Comparison of ENCODE assay signal across 5 worm cellular contexts in the genomic region with DNA sequence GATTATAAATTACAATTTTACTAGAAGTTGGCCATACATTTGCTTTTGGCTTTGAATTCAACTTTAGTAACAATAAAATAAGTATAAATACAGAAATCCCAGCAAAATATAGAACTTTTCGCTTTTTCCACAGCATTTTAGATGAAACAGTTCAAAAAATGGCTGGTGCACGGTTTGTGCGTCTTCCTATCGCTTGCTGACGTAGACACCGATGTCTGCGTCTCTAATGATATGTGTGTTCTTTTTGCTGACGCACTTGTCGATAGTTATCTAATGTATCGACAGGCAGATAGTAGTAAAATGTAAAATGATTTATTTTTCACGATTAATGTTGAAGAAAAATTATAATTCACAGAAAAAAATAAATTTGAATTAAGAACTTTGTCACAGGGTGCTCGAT.
A peak's percentile ranks its signal among the peaks of the same experiment; 100 is the strongest.
TF ChIP-seq lines count a peak whose summit lies in the region.

A gene (minus strand): TSS at position 203 of the 400 bp plus-strand sequence.

TF ChIP-seq in whole organism, L1 larva, 84 proteins besides CTCF, POLR2A, EP300 and RAD21 (continues in another document):
- peak; percentile 95 for TF ChIP-seq dsc-1 (tag; optimal IDR thresholded peaks at IDR 0.05; lab: Kevin White, UChicago)
- peak; percentile 81 for TF ChIP-seq lir-3 (tag; optimal IDR thresholded peaks at IDR 0.05; lab: Kevin White, UChicago; ENCODE audit: poor library complexity)
- TF ChIP-seq swsn-7 (tag; optimal IDR thresholded peaks at IDR 0.05; lab: Kevin White, UChicago): peak; percentile 94
- peak; percentile 83 for TF ChIP-seq sox-4 (tag; optimal IDR thresholded peaks at IDR 0.05; lab: Kevin White, UChicago)
- TF ChIP-seq egl-27 (tag; optimal IDR thresholded peaks at IDR 0.05; lab: Kevin White, UChicago): no peak
- TF ChIP-seq nhr-11 (tag; optimal IDR thresholded peaks at IDR 0.05; lab: Kevin White, UChicago): peak; percentile 89
- peak; percentile 24 for TF ChIP-seq nhr-237 (tag; optimal IDR thresholded peaks at IDR 0.05; lab: Kevin White, UChicago)
- no peak for TF ChIP-seq tlp-1 (tag; optimal IDR thresholded peaks at IDR 0.05; lab: Kevin White, UChicago)
- TF ChIP-seq xbp-1 (tag; optimal IDR thresholded peaks at IDR 0.05; lab: Kevin White, UChicago): peak; percentile 93
- TF ChIP-seq tbx-2 (tag; optimal IDR thresholded peaks at IDR 0.05; lab: Kevin White, UChicago): peak; percentile 97
- TF ChIP-seq elt-2 (tag; optimal IDR thresholded peaks at IDR 0.05; lab: Kevin White, UChicago): peak; percentile 90
- TF ChIP-seq sup-37 (GFP tag; optimal IDR thresholded peaks at IDR 0.05; lab: Kevin White, UChicago): peak; percentile 86
- no peak for TF ChIP-seq lin-15B (tag; optimal IDR thresholded peaks at IDR 0.05; lab: Kevin White, UChicago)
- TF ChIP-seq pag-3 (tag; optimal IDR thresholded peaks at IDR 0.05; lab: Kevin White, UChicago; ENCODE audit: borderline replicate concordance, insufficient read depth): peak; percentile 39
- TF ChIP-seq pqm-1 (tag; optimal IDR thresholded peaks at IDR 0.05; lab: Kevin White, UChicago): no peak
- TF ChIP-seq elt-3 (tag; optimal IDR thresholded peaks at IDR 0.05; lab: Kevin White, UChicago): peak in 3 of 6 experiments; percentile 38 to 84 (median 84)

TF ChIP-seq in whole organism, L3 larva, 47 proteins besides CTCF, POLR2A, EP300 and RAD21 (continues in another document):
- TF ChIP-seq ceh-16 (tag; optimal IDR thresholded peaks at IDR 0.05; lab: Kevin White, UChicago) (no peak), hmg-11 (tag; optimal IDR thresholded peaks at IDR 0.05; lab: Kevin White, UChicago) (peak; percentile 84), nhr-77 (tag; optimal IDR thresholded peaks at IDR 0.05; lab: Kevin White, UChicago) (peak; percentile 55), fkh-10 (GFP tag; optimal IDR thresholded peaks at IDR 0.05; lab: Kevin White, UChicago) (no peak), nhr-237 (tag; optimal IDR thresholded peaks at IDR 0.05; lab: Kevin White, UChicago) (no peak), aly-2 (tag; optimal IDR thresholded peaks at IDR 0.05; lab: Kevin White, UChicago) (no peak), nhr-67 (tag; optimal IDR thresholded peaks at IDR 0.05; lab: Kevin White, UChicago) (no peak), daf-12 (tag; optimal IDR thresholded peaks at IDR 0.05; lab: Kevin White, UChicago) (no peak), unc-62 (GFP tag; optimal IDR thresholded peaks at IDR 0.05; lab: Kevin White, UChicago) (no peak), egl-27 (tag; optimal IDR thresholded peaks at IDR 0.05; lab: Kevin White, UChicago) (no peak), egl-5 (tag; optimal IDR thresholded peaks at IDR 0.05; lab: Kevin White, UChicago) (peak; percentile 53), elt-1 (tag; optimal IDR thresholded peaks at IDR 0.05; lab: Kevin White, UChicago) (peak; percentile 6), ZK546.5 (tag; optimal IDR thresholded peaks at IDR 0.05; lab: Kevin White, UChicago) (no peak), sea-2 (GFP tag; optimal IDR thresholded peaks at IDR 0.05; lab: Kevin White, UChicago) (no peak), lin-39 (tag; optimal IDR thresholded peaks at IDR 0.05; lab: Kevin White, UChicago) (peak; percentile 34), nhr-76 (tag; optimal IDR thresholded peaks at IDR 0.05; lab: Kevin White, UChicago) (no peak), ztf-4 (tag; optimal IDR thresholded peaks at IDR 0.05; lab: Kevin White, UChicago) (peak; percentile 7), unc-39 (tag; optimal IDR thresholded peaks at IDR 0.05; lab: Kevin White, UChicago) (no peak), nhr-12 (tag; optimal IDR thresholded peaks at IDR 0.05; lab: Kevin White, UChicago) (no peak)

TF ChIP-seq in whole organism, early embryonic, 17 proteins besides CTCF, POLR2A, EP300 and RAD21:
- TF ChIP-seq B0310.2 (tag; optimal IDR thresholded peaks at IDR 0.05; lab: Kevin White, UChicago): no peak
- TF ChIP-seq ceh-13 (GFP tag; optimal IDR thresholded peaks at IDR 0.05; lab: Kevin White, UChicago): no peak
- TF ChIP-seq hmg-4 (GFP tag; optimal IDR thresholded peaks at IDR 0.05; lab: Kevin White, UChicago): no peak
- no peak for TF ChIP-seq ama-1 (optimal IDR thresholded peaks at IDR 0.05; lab: Kevin White, UChicago)
- TF ChIP-seq F13C5.2 (tag; optimal IDR thresholded peaks at IDR 0.05; lab: Kevin White, UChicago): peak; percentile 60
- no peak for TF ChIP-seq aly-1 (tag; optimal IDR thresholded peaks at IDR 0.05; lab: Kevin White, UChicago)
- peak; percentile 18 for TF ChIP-seq ets-7 (tag; optimal IDR thresholded peaks at IDR 0.05; lab: Kevin White, UChicago)
- TF ChIP-seq hnd-1 (tag; optimal IDR thresholded peaks at IDR 0.05; lab: Kevin White, UChicago): no peak
- 0 out of 2 replicates have a peak, but pooled peaks have one; percentile 20 for TF ChIP-seq pes-1 (GFP tag; IDR thresholded peaks at IDR 0.05; lab: Robert Waterston, UW)
- no peak for TF ChIP-seq scrt-1 (GFP tag; IDR thresholded peaks at IDR 0.05; lab: Robert Waterston, UW)
- no peak for TF ChIP-seq tbx-37 (GFP tag; conservative IDR thresholded peaks at IDR 0.05; lab: Robert Waterston, UW)
- TF ChIP-seq flt-1 (GFP tag; IDR thresholded peaks at IDR 0.05; lab: Robert Waterston, UW): no peak

TF ChIP-seq in whole organism, midembryonic, 9 proteins besides CTCF, POLR2A, EP300 and RAD21:
- peak; percentile 52; the same call in 1 of the 2 replicates for TF ChIP-seq ztf-23 (GFP tag; IDR thresholded peaks at IDR 0.05; lab: Robert Waterston, UW)
- peak; percentile 75 for TF ChIP-seq cog-1 (tag; optimal IDR thresholded peaks at IDR 0.05; lab: Kevin White, UChicago)
- peak; percentile 67 for TF ChIP-seq flt-1 (GFP tag; IDR thresholded peaks at IDR 0.05; lab: Robert Waterston, UW)
- no peak for TF ChIP-seq med-1 (GFP tag; optimal IDR thresholded peaks at IDR 0.05; lab: Kevin White, UChicago; ENCODE audit: insufficient read depth)

TF ChIP-seq in whole organism, young adult, 124 proteins besides CTCF, POLR2A, EP300 and RAD21 (continues in another document):
- TF ChIP-seq F22D6.2 (tag; optimal IDR thresholded peaks at IDR 0.05; lab: Kevin White, UChicago): peak; percentile 37
- TF ChIP-seq Y56A3A.18 (GFP tag; IDR thresholded peaks at IDR 0.05; lab: Robert Waterston, UW): peak; percentile 82
- TF ChIP-seq ceh-79 (tag; optimal IDR thresholded peaks at IDR 0.05; lab: Kevin White, UChicago): no peak
- no peak for TF ChIP-seq snpc-4 (GFP tag; optimal IDR thresholded peaks at IDR 0.05; lab: Kevin White, UChicago)
- peak in 2 of 4 experiments; percentile 44 to 57 for TF ChIP-seq snpc-4 (tag; optimal IDR thresholded peaks at IDR 0.05; lab: Kevin White, UChicago)
- no peak for TF ChIP-seq B0261.1 (tag; optimal IDR thresholded peaks at IDR 0.05; lab: Kevin White, UChicago)
- TF ChIP-seq madf-8 (GFP tag; conservative IDR thresholded peaks at IDR 0.05; lab: Robert Waterston, UW): no peak
- no peak for TF ChIP-seq nfya-1 (tag; optimal IDR thresholded peaks at IDR 0.05; lab: Kevin White, UChicago; ENCODE audit: borderline replicate concordance, insufficient read depth)
- TF ChIP-seq rec-8 (tag; optimal IDR thresholded peaks at IDR 0.05; lab: Kevin White, UChicago): no peak
- TF ChIP-seq unc-130 (GFP tag; optimal IDR thresholded peaks at IDR 0.05; lab: Kevin White, UChicago): no peak
- TF ChIP-seq dpl-1 (GFP tag; optimal IDR thresholded peaks at IDR 0.05; lab: Kevin White, UChicago): no peak
- TF ChIP-seq B0336.3 (GFP tag; IDR thresholded peaks at IDR 0.05; lab: Robert Waterston, UW): peak; percentile 76
- TF ChIP-seq nhr-27 (tag; optimal IDR thresholded peaks at IDR 0.05; lab: Kevin White, UChicago): no peak
- TF ChIP-seq F23B12.7 (tag; optimal IDR thresholded peaks at IDR 0.05; lab: Kevin White, UChicago; ENCODE audit: insufficient read depth): no peak
- TF ChIP-seq F57C9.4 (tag; optimal IDR thresholded peaks at IDR 0.05; lab: Kevin White, UChicago): no peak
- TF ChIP-seq Y67H2A.10 (GFP tag; conservative IDR thresholded peaks at IDR 0.05; lab: Robert Waterston, UW): no peak
- TF ChIP-seq egl-44 (GFP tag; IDR thresholded peaks at IDR 0.05; lab: Robert Waterston, UW): no peak
- no peak for TF ChIP-seq nhr-179 (tag; optimal IDR thresholded peaks at IDR 0.05; lab: Kevin White, UChicago)
- TF ChIP-seq fkh-3 (tag; optimal IDR thresholded peaks at IDR 0.05; lab: Kevin White, UChicago): no peak
- TF ChIP-seq egrh-3 (GFP tag; IDR thresholded peaks at IDR 0.05; lab: Robert Waterston, UW): no peak
- TF ChIP-seq C17E4.6 (GFP tag; IDR thresholded peaks at IDR 0.05; lab: Robert Waterston, UW): no peak
- peak; percentile 61 for TF ChIP-seq pha-4 (tag; optimal IDR thresholded peaks at IDR 0.05; lab: Kevin White, UChicago)
- TF ChIP-seq tlf-1 (GFP tag; optimal IDR thresholded peaks at IDR 0.05; lab: Kevin White, UChicago): peak; percentile 39
- TF ChIP-seq lin-35 (GFP tag; optimal IDR thresholded peaks at IDR 0.05; lab: Kevin White, UChicago): peak in 1 of 3 experiments; percentile 68
- no peak for TF ChIP-seq ceh-100 (GFP tag; IDR thresholded peaks at IDR 0.05; lab: Robert Waterston, UW)
- no peak for TF ChIP-seq lsl-1 (GFP tag; optimal IDR thresholded peaks at IDR 0.05; lab: Kevin White, UChicago)
- no peak for TF ChIP-seq ztf-22 (GFP tag; optimal IDR thresholded peaks at IDR 0.05; lab: Kevin White, UChicago)
- TF ChIP-seq ceh-27 (GFP tag; optimal IDR thresholded peaks at IDR 0.05; lab: Kevin White, UChicago): no peak
- peak; percentile 62 for TF ChIP-seq nhr-80 (tag; optimal IDR thresholded peaks at IDR 0.05; lab: Kevin White, UChicago)
- peak; percentile 32 for TF ChIP-seq B0035.1 (tag; optimal IDR thresholded peaks at IDR 0.05; lab: Kevin White, UChicago)
- TF ChIP-seq him-1 (tag; optimal IDR thresholded peaks at IDR 0.05; lab: Kevin White, UChicago): no peak
- no peak for TF ChIP-seq ceh-58 (GFP tag; IDR thresholded peaks at IDR 0.05; lab: Robert Waterston, UW)
- peak; percentile 20 for TF ChIP-seq chd-7 (tag; optimal IDR thresholded peaks at IDR 0.05; lab: Kevin White, UChicago)
- TF ChIP-seq T26A5.8 (tag; optimal IDR thresholded peaks at IDR 0.05; lab: Kevin White, UChicago): no peak
- TF ChIP-seq madf-6 (GFP tag; IDR thresholded peaks at IDR 0.05; lab: Robert Waterston, UW): no peak
- peak; percentile 62 for TF ChIP-seq tbp1 (GFP tag; optimal IDR thresholded peaks at IDR 0.05; lab: Kevin White, UChicago)
- peak; percentile 42 for TF ChIP-seq K12H6.12 (tag; optimal IDR thresholded peaks at IDR 0.05; lab: Kevin White, UChicago)
- TF ChIP-seq gei-17 (GFP tag; optimal IDR thresholded peaks at IDR 0.05; lab: Kevin White, UChicago): peak; percentile 72
- TF ChIP-seq die-1 (tag; optimal IDR thresholded peaks at IDR 0.05; lab: Kevin White, UChicago): no peak
- no peak for TF ChIP-seq zim-3 (tag; optimal IDR thresholded peaks at IDR 0.05; lab: Kevin White, UChicago)
- no peak for TF ChIP-seq sdz-38 (tag; optimal IDR thresholded peaks at IDR 0.05; lab: Kevin White, UChicago)
- TF ChIP-seq let-607 (tag; optimal IDR thresholded peaks at IDR 0.05; lab: Kevin White, UChicago): peak in 1 of 2 experiments; percentile 75
- TF ChIP-seq efl-1 (GFP tag; optimal IDR thresholded peaks at IDR 0.05; lab: Kevin White, UChicago): no peak
